Fruit fly (Drosophila melanogaster): ENCODE measurements around the gene CG7231.
A peak's percentile ranks its signal among the peaks of the same experiment; 100 is the strongest.

Gene CG7231

DNA sequence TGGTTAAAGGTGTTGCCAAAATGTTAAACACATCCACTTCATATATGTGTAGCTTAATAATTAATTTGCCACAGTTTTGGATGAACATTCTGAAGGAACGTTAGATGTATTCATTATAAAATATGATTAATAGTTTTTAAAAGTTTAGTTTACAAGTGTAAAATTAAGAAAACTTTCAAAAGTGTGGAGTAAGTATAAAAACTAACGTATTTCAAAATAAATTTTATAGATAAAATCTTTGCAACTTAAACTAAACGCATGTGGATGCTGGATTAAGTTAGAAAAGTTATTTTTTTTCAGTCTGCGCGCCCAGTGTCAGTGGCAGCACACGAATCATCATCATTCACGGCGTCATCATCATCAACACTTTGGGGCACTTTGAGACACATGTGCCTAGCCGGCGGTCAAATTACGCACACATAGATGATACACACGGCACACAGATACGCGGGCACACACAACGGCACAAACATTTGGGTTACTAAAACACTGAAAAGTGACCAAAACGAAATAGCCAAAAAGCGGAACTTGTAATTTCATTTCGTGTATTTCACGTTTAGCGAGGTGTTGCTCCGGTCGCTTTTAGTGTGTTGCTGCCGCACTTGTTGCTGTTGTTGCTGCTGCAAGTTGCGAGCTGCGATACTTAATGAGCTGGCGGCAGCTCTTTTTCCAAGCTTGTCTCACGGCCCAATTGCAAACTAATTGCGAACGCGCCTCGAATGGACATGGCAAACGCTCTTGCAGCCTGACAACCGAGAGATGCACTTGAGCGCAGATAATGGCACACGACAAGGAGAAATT, 26.5 kb upstream of the CG7231 start (continued):
- TF ChIP-seq CG6854 (GFP tag; optimal IDR thresholded peaks at IDR 0.05): no peak
- TF ChIP-seq spab (GFP tag; optimal IDR thresholded peaks at IDR 0.05): no peak
- TF ChIP-seq net (GFP tag; optimal IDR thresholded peaks at IDR 0.05): no peak
- no peak for TF ChIP-seq dac (GFP tag; optimal IDR thresholded peaks at IDR 0.05)
- peak; percentile 65; the same call in 2 of the 3 replicates for TF ChIP-seq CG8119 (GFP tag; IDR thresholded peaks at IDR 0.05)
- peak; percentile 60 for TF ChIP-seq CG15336 (GFP tag; IDR thresholded peaks at IDR 0.05)

- TF ChIP-seq svp (GFP tag) (peak; percentile 63), Eip78C (GFP tag) (peak; percentile 79), CG3032 (tag; optimal IDR thresholded peaks at IDR 0.05) (peak; percentile 15), CG7368 (GFP tag; optimal IDR thresholded peaks at IDR 0.05) (no peak), CG10631 (GFP tag; optimal IDR thresholded peaks at IDR 0.05) (no peak), CG11294 (GFP tag; IDR thresholded peaks at IDR 0.05) (no peak), Ets96B (tag; optimal IDR thresholded peaks at IDR 0.05) (no peak), dsx (GFP tag; optimal IDR thresholded peaks at IDR 0.05; ENCODE audit: poor library complexity, severe bottlenecking) (peak; percentile 63), Hr39 (GFP tag; optimal IDR thresholded peaks at IDR 0.05) (no peak), Sox14 (GFP tag; optimal IDR thresholded peaks at IDR 0.05) (no peak), Eip75B (GFP tag; optimal IDR thresholded peaks at IDR 0.05) (no peak), salr (GFP tag; optimal IDR thresholded peaks at IDR 0.05) (peak in 1 of 2 experiments; percentile 29), net (GFP tag; optimal IDR thresholded peaks at IDR 0.05) (peak; percentile 22), Smox (GFP tag; optimal IDR thresholded peaks at IDR 0.05) (no peak), Gug (GFP tag; IDR thresholded peaks at IDR 0.05) (no peak), Sox102F (GFP tag; optimal IDR thresholded peaks at IDR 0.05) (no peak), CG4318 (GFP tag; optimal IDR thresholded peaks at IDR 0.05) (no peak), CG6163 (GFP tag; IDR thresholded peaks at IDR 0.05) (peak; percentile 58; the same call in 2 of the 3 replicates), acj6 (GFP tag; optimal IDR thresholded peaks at IDR 0.05) (no peak), pdm3 (GFP tag; optimal IDR thresholded peaks at IDR 0.05) (no peak), CG8632 (GFP tag; optimal IDR thresholded peaks at IDR 0.05) (peak; percentile 27), topi (GFP tag; optimal IDR thresholded peaks at IDR 0.05) (no peak), fd85E (GFP tag; optimal IDR thresholded peaks at IDR 0.05) (no peak), Met (GFP tag; optimal IDR thresholded peaks at IDR 0.05) (no peak), CG1621 (tag; optimal IDR thresholded peaks at IDR 0.05) (no peak), dac (GFP tag; optimal IDR thresholded peaks at IDR 0.05) (no peak), Hr38 (GFP tag; optimal IDR thresholded peaks at IDR 0.05) (no peak), ss (GFP tag; optimal IDR thresholded peaks at IDR 0.05) (peak; percentile 65 to 75), Lpt (GFP tag; optimal IDR thresholded peaks at IDR 0.05) (no peak), Eip93F (GFP tag; optimal IDR thresholded peaks at IDR 0.05) (no peak), eg (GFP tag; IDR thresholded peaks at IDR 0.05) (peak; percentile 67), CG34406 (GFP tag; optimal IDR thresholded peaks at IDR 0.05) (peak; percentile 48), esn (GFP tag; optimal IDR thresholded peaks at IDR 0.05) (no peak), vri (GFP tag; optimal IDR thresholded peaks at IDR 0.05) (peak; percentile 66), CG6808 (GFP tag; optimal IDR thresholded peaks at IDR 0.05) (peak; percentile 69), CG16779 (tag; optimal IDR thresholded peaks at IDR 0.05) (peak; percentile 75), OdsH (GFP tag; optimal IDR thresholded peaks at IDR 0.05) (peak; percentile 9), fd59A (GFP tag; optimal IDR thresholded peaks at IDR 0.05) (no peak), CG32006 (GFP tag; optimal IDR thresholded peaks at IDR 0.05) (peak; percentile 26), CG8319 (GFP tag; optimal IDR thresholded peaks at IDR 0.05) (no peak), Ets21C (GFP tag; optimal IDR thresholded peaks at IDR 0.05) (no peak), CG6792 (GFP tag; optimal IDR thresholded peaks at IDR 0.05) (no peak), fkh (GFP tag; optimal IDR thresholded peaks at IDR 0.05) (peak; percentile 98)
These were observed 22.9 kb upstream of the CG7231 start for dm6 chr2L:7960581-7961530.
